Fruit fly (Drosophila melanogaster) whole organism, embryonic: ENCODE results near the gene CG33298.

Source experiments
- Abd-B ChIP-seq: fragments of 200-800 bp; sonication (Bioruptor generic); optimal IDR thresholded peaks from 2 replicates; lab custom pipeline; 2018; ENCODE audit warnings: missing biosample characterization, mild to moderate bottlenecking, missing genetic modification characterization, moderate library complexity
- Ada2b ChIP-seq: fragments of 200-800 bp; sonication (Bioruptor generic); IDR thresholded peaks from 2 replicates; pipeline ENCODE4 v1.3.6; 2022; ENCODE audit warnings: missing biosample characterization, missing genetic modification characterization
- Bteb2 ChIP-seq: fragments of 200-800 bp; sonication (Bioruptor generic); optimal IDR thresholded peaks from 2 replicates; lab custom pipeline; 2016; ENCODE audit warnings: missing biosample characterization, missing genetic modification characterization
- CG1233 ChIP-seq: fragments of 200-800 bp; sonication (Bioruptor generic); optimal IDR thresholded peaks from 4 replicates; lab custom pipeline; 2018; ENCODE audit warnings: missing biosample characterization, mild to moderate bottlenecking, missing genetic modification characterization
- CG13287 ChIP-seq: fragments of 200-800 bp; sonication (Bioruptor generic); IDR thresholded peaks from 2 replicates; pipeline ENCODE4 v1.3.6; 2022; ENCODE audit warnings: missing biosample characterization, missing genetic modification characterization; ENCODE audit not compliant: partially characterized antibody
- CG14050 ChIP-seq: fragments of 200-800 bp; sonication (Bioruptor generic); IDR thresholded peaks from 3 replicates; pipeline ENCODE4 v1.3.6; 2022; ENCODE audit warnings: missing biosample characterization, missing genetic modification characterization
- CG17186 ChIP-seq: fragments of 200-800 bp; sonication (Bioruptor generic); optimal IDR thresholded peaks from 3 replicates; lab custom pipeline; 2017; ENCODE audit warnings: missing biosample characterization, missing genetic modification reagents, missing genetic modification characterization
- CG1832 ChIP-seq: fragments of 200-800 bp; sonication (Bioruptor generic); optimal IDR thresholded peaks from 2 replicates; lab custom pipeline; 2017; ENCODE audit warnings: missing biosample characterization, mild to moderate bottlenecking, missing genetic modification characterization, inconsistent platforms
- CG31365 ChIP-seq: fragments of 200-800 bp; sonication (Bioruptor generic); optimal IDR thresholded peaks from 2 replicates; lab custom pipeline; 2018; ENCODE audit warnings: missing biosample characterization, mild to moderate bottlenecking, missing genetic modification characterization
- CG32767 ChIP-seq: fragments of 200-800 bp; sonication (Bioruptor generic); IDR thresholded peaks from 2 replicates; pipeline ENCODE4 v1.3.6; 2022; ENCODE audit warnings: missing biosample characterization, missing genetic modification characterization
- CG4424 ChIP-seq: fragments of 200-800 bp; sonication (Bioruptor generic); optimal IDR thresholded peaks from 3 replicates; lab custom pipeline; 2016; ENCODE audit warnings: missing biosample characterization, missing genetic modification characterization
- CG4854 ChIP-seq: fragments of 200-800 bp; sonication (Bioruptor generic); optimal IDR thresholded peaks from 2 replicates; lab custom pipeline; 2016; ENCODE audit warnings: missing biosample characterization, missing genetic modification characterization, inconsistent platforms
- CG6175 ChIP-seq: fragments of 200-800 bp; sonication (Bioruptor generic); IDR thresholded peaks from 3 replicates; pipeline ENCODE4 v1.3.6; 2022; ENCODE audit warnings: missing biosample characterization, missing genetic modification characterization
- CG7372 ChIP-seq: fragments of 200-800 bp; sonication (Bioruptor generic); IDR thresholded peaks from 2 replicates; pipeline ENCODE4 v1.3.6; 2022; ENCODE audit warnings: missing biosample characterization, missing genetic modification characterization
- CG8089 ChIP-seq: fragments of 200-800 bp; sonication (Bioruptor generic); optimal IDR thresholded peaks from 3 replicates; lab custom pipeline; 2016; ENCODE audit warnings: missing biosample characterization, missing genetic modification characterization
- CG8290 ChIP-seq, 3 experiments: fragments of 200-800 bp; sonication (Bioruptor generic); optimal IDR thresholded peaks; 2 replicates each; lab custom pipeline; 2016 to 2019; ENCODE audit warnings: missing biosample characterization in 3 of 3, missing genetic modification characterization in 3 of 3, mild to moderate bottlenecking in 2 of 3, moderate library complexity in 1 of 3
- CG9727 ChIP-seq: fragments of 200-800 bp; sonication (Bioruptor generic); optimal IDR thresholded peaks from 3 replicates; lab custom pipeline; 2017; ENCODE audit warnings: missing biosample characterization, mild to moderate bottlenecking, missing genetic modification characterization
- CG9932 ChIP-seq: fragments of 200-800 bp; sonication (Bioruptor generic); IDR thresholded peaks from 2 replicates; pipeline ENCODE4 v1.3.6; 2022; ENCODE audit warnings: missing biosample characterization, missing genetic modification characterization
- CkIIα-i1 ChIP-seq: fragments of 200-800 bp; sonication (Bioruptor generic); IDR thresholded peaks from 2 replicates; pipeline ENCODE4 v1.3.6; 2022; ENCODE audit warnings: missing biosample characterization, missing genetic modification characterization
- Dbx ChIP-seq: fragments of 200-800 bp; sonication (Bioruptor generic); IDR thresholded peaks from 3 replicates; pipeline ENCODE4 v1.3.6; 2022; ENCODE audit warnings: missing biosample characterization, missing genetic modification characterization
- Dll ChIP-seq: fragments of 200-800 bp; sonication (Bioruptor generic); IDR thresholded peaks from 4 replicates; pipeline ENCODE4 v1.3.6; 2022; ENCODE audit warnings: missing biosample characterization, missing genetic modification characterization; ENCODE audit not compliant: partially characterized antibody
- Doc2 ChIP-seq: fragments of 200-800 bp; sonication (Bioruptor generic); IDR thresholded peaks from 2 replicates; pipeline ENCODE4 v1.3.6; 2022; ENCODE audit warnings: missing biosample characterization, missing genetic modification characterization
- Gug ChIP-seq: fragments of 200-800 bp; sonication (Bioruptor generic); IDR thresholded peaks from 4 replicates; pipeline ENCODE4 v1.3.6; 2022; ENCODE audit warnings: missing biosample characterization, missing genetic modification characterization
- HLH54F ChIP-seq: fragments of 200-800 bp; sonication (Bioruptor generic); optimal IDR thresholded peaks from 3 replicates; lab custom pipeline; 2016; ENCODE audit warnings: missing biosample characterization, missing genetic modification characterization
- Hey ChIP-seq: fragments of 200-800 bp; sonication (Bioruptor generic); optimal IDR thresholded peaks from 3 replicates; lab custom pipeline; 2018; ENCODE audit warnings: missing biosample characterization, mild to moderate bottlenecking, missing genetic modification characterization
- Jarid2 ChIP-seq: fragments of 200-800 bp; sonication (Bioruptor generic); optimal IDR thresholded peaks from 3 replicates; lab custom pipeline; 2017; ENCODE audit warnings: mild to moderate bottlenecking, missing biosample characterization, missing genetic modification reagents, missing genetic modification characterization
- MBD-R2 ChIP-seq: fragments of 200-800 bp; sonication (Bioruptor generic); IDR thresholded peaks from 2 replicates; pipeline ENCODE4 v1.3.6; 2022; ENCODE audit warnings: missing biosample characterization, missing genetic modification characterization
- Neu2 ChIP-seq: fragments of 200-800 bp; sonication (Bioruptor generic); optimal IDR thresholded peaks from 3 replicates; lab custom pipeline; 2016; ENCODE audit warnings: missing biosample characterization, missing genetic modification characterization, borderline replicate concordance
- NfI ChIP-seq: fragments of 200-800 bp; sonication (Bioruptor generic); optimal IDR thresholded peaks from 3 replicates; lab custom pipeline; 2018; ENCODE audit warnings: missing biosample characterization, mild to moderate bottlenecking, missing genetic modification characterization, moderate library complexity
- Ptx1 ChIP-seq: fragments of 200-800 bp; sonication (Bioruptor generic); IDR thresholded peaks from 2 replicates; pipeline ENCODE4 v1.3.6; 2022; ENCODE audit warnings: missing biosample characterization, missing genetic modification characterization
- Scr ChIP-seq: fragments of 200-800 bp; sonication (Bioruptor generic); IDR thresholded peaks from 2 replicates; pipeline ENCODE4 v1.3.6; 2022; ENCODE audit warnings: missing biosample characterization, missing genetic modification characterization; ENCODE audit not compliant: partially characterized antibody
- TFAM ChIP-seq: fragments of 200-800 bp; sonication (Bioruptor generic); optimal IDR thresholded peaks from 2 replicates; lab custom pipeline; 2017; ENCODE audit warnings: missing biosample characterization, missing genetic modification characterization, inconsistent platforms
- Taf1 ChIP-seq: fragments of 200-800 bp; sonication (Bioruptor generic); IDR thresholded peaks from 2 replicates; pipeline ENCODE4 v1.3.6; 2022; ENCODE audit warnings: missing biosample characterization, missing genetic modification characterization
- Xbp1 ChIP-seq: fragments of 200-800 bp; sonication (Bioruptor generic); optimal IDR thresholded peaks from 3 replicates; lab custom pipeline; 2016; ENCODE audit warnings: missing biosample characterization, mild to moderate bottlenecking, missing genetic modification characterization
- cg ChIP-seq: fragments of 200-800 bp; sonication (Bioruptor generic); optimal IDR thresholded peaks from 3 replicates; lab custom pipeline; 2019; ENCODE audit warnings: missing biosample characterization, mild to moderate bottlenecking, missing genetic modification characterization, moderate library complexity
- cwo ChIP-seq: fragments of 200-800 bp; sonication (Bioruptor generic); optimal IDR thresholded peaks from 3 replicates; lab custom pipeline; 2017; ENCODE audit warnings: missing biosample characterization, missing genetic modification characterization, mild to moderate bottlenecking, moderate library complexity, missing genetic modification reagents
- dysf ChIP-seq: fragments of 200-800 bp; sonication (Bioruptor generic); IDR thresholded peaks from 3 replicates; pipeline ENCODE4 v1.3.6; 2022; ENCODE audit warnings: missing biosample characterization, missing genetic modification characterization
- emc ChIP-seq: fragments of 200-800 bp; sonication (Bioruptor generic); optimal IDR thresholded peaks from 2 replicates; lab custom pipeline; 2016; ENCODE audit warnings: missing biosample characterization, missing genetic modification characterization
- fru ChIP-seq: fragments of >200 bp; optimal IDR thresholded peaks from 2 replicates; lab custom pipeline; 2017
- grn ChIP-seq: fragments of 200-800 bp; sonication (Bioruptor generic); optimal IDR thresholded peaks from 3 replicates; lab custom pipeline; 2017; ENCODE audit warnings: missing biosample characterization, missing genetic modification characterization
- ham ChIP-seq: fragments of 200-800 bp; sonication (Bioruptor generic); IDR thresholded peaks from 2 replicates; pipeline ENCODE4 v1.3.6; 2022; ENCODE audit warnings: missing biosample characterization, missing genetic modification characterization
- hbn ChIP-seq: fragments of 200-800 bp; sonication (Bioruptor generic); IDR thresholded peaks from 2 replicates; pipeline ENCODE4 v1.3.6; 2022; ENCODE audit warnings: missing biosample characterization, missing genetic modification characterization; ENCODE audit not compliant: partially characterized antibody
- hth ChIP-seq: fragments of >200 bp; optimal IDR thresholded peaks from 2 replicates; lab custom pipeline; 2017; ENCODE audit warnings: inconsistent platforms
- klu ChIP-seq: fragments of 200-800 bp; sonication (Bioruptor generic); IDR thresholded peaks from 2 replicates; pipeline ENCODE4 v1.3.6; 2022; ENCODE audit warnings: missing biosample characterization, missing genetic modification characterization
- nerfin-2 ChIP-seq: fragments of 200-800 bp; sonication (Bioruptor generic); IDR thresholded peaks from 2 replicates; pipeline ENCODE4 v1.3.6; 2022; ENCODE audit warnings: missing biosample characterization, missing genetic modification characterization; ENCODE audit not compliant: partially characterized antibody
- schlank ChIP-seq: fragments of 200-800 bp; sonication (Bioruptor generic); optimal IDR thresholded peaks from 2 replicates; lab custom pipeline; 2018; ENCODE audit warnings: missing biosample characterization, mild to moderate bottlenecking, missing genetic modification characterization
- tgo ChIP-seq: fragments of 200-800 bp; sonication (Bioruptor generic); IDR thresholded peaks from 3 replicates; pipeline ENCODE4 v1.3.6; 2022; ENCODE audit warnings: missing biosample characterization, missing genetic modification characterization
- tup ChIP-seq: fragments of 200-800 bp; sonication (Bioruptor generic); optimal IDR thresholded peaks from 2 replicates; lab custom pipeline; 2016; ENCODE audit warnings: missing biosample characterization, mild to moderate bottlenecking, missing genetic modification characterization, moderate library complexity

CG33298 gene

dm6 chr2L:9520886-9521868 is 25.9 kb downstream of the CG33298 start, which contains the start of gene Oatp30B (continued):
- TF ChIP-seq hth (lab: Kevin White, UChicago): no peak
- TF ChIP-seq Dll (GFP tag; lab: Robert Waterston, UW): peak; percentile 100
- peak; percentile 82 for TF ChIP-seq CG1832 (GFP tag; lab: Kevin White, UChicago)
- TF ChIP-seq tup: peak; percentile 93
- peak; percentile 89 for TF ChIP-seq cg (GFP tag; lab: Kevin White, UChicago)
- TF ChIP-seq Ptx1 (GFP tag; lab: Robert Waterston, UW): peak; percentile 98
- TF ChIP-seq Neu2 (GFP tag; lab: Kevin White, UChicago): peak; percentile 82
- peak; percentile 96 for TF ChIP-seq HLH54F (GFP tag; lab: Kevin White, UChicago)
- peak; percentile 97 for TF ChIP-seq dysf
- peak; percentile 89 for TF ChIP-seq schlank (tag; lab: Kevin White, UChicago)
- TF ChIP-seq klu (GFP tag; lab: Robert Waterston, UW): peak; percentile 96
- peak; percentile 98 for TF ChIP-seq Xbp1
- TF ChIP-seq CG8290 (GFP tag; optimal IDR thresholded peaks at IDR 0.05; lab: Kevin White, UChicago): peak; percentile 93
- peak; percentile 73 to 96 for TF ChIP-seq CG8290 (tag; optimal IDR thresholded peaks at IDR 0.05; lab: Kevin White, UChicago)
- TF ChIP-seq tgo (GFP tag; lab: Robert Waterston, UW): peak; percentile 97
- peak; percentile 95 for TF ChIP-seq CG4854
- TF ChIP-seq nerfin-2 (GFP tag; lab: Robert Waterston, UW): peak; percentile 87
- TF ChIP-seq CG14050: peak; percentile 96
- TF ChIP-seq CG4424: peak; percentile 98
- peak; percentile 99 for TF ChIP-seq Scr (GFP tag; lab: Robert Waterston, UW)
- TF ChIP-seq ham (GFP tag; lab: Robert Waterston, UW): peak; percentile 88; the same call in 1 of the 2 replicates
- TF ChIP-seq CG9932 (GFP tag; lab: Robert Waterston, UW): peak; percentile 99
- no peak for TF ChIP-seq fru (lab: Kevin White, UChicago)
- peak; percentile 96 for TF ChIP-seq CG9727 (GFP tag; lab: Kevin White, UChicago)
- peak; percentile 80 for TF ChIP-seq grn (GFP tag; lab: Kevin White, UChicago)
- TF ChIP-seq Ada2b (GFP tag; lab: Robert Waterston, UW): peak; percentile 96
- TF ChIP-seq Taf1: peak; percentile 94
- peak; percentile 88 for TF ChIP-seq TFAM (GFP tag; lab: Kevin White, UChicago)
- peak; percentile 96 for TF ChIP-seq Abd-B (GFP tag; lab: Kevin White, UChicago)
- TF ChIP-seq Jarid2 (GFP tag; lab: Kevin White, UChicago): peak; percentile 88
- TF ChIP-seq CG6175: peak; percentile 95
- peak; percentile 76 for TF ChIP-seq emc
- TF ChIP-seq cwo (GFP tag; lab: Kevin White, UChicago): peak; percentile 87
- peak; percentile 78 for TF ChIP-seq CkIIα-i1 (GFP tag; lab: Robert Waterston, UW)
- peak; percentile 99 for TF ChIP-seq hbn (GFP tag; lab: Robert Waterston, UW)
- TF ChIP-seq Hey: peak; percentile 84
- peak; percentile 97 for TF ChIP-seq CG7372 (GFP tag; lab: Robert Waterston, UW)
- peak; percentile 99 for TF ChIP-seq Dbx (GFP tag; lab: Robert Waterston, UW)
- TF ChIP-seq Bteb2: peak; percentile 96
- peak; percentile 72 for TF ChIP-seq CG17186 (GFP tag; lab: Kevin White, UChicago)
- TF ChIP-seq CG8089 (GFP tag; lab: Kevin White, UChicago): peak; percentile 90
- TF ChIP-seq NfI (GFP tag; lab: Kevin White, UChicago): peak; percentile 95
- peak; percentile 92 for TF ChIP-seq Gug
- peak; percentile 71 for TF ChIP-seq Doc2 (GFP tag; lab: Robert Waterston, UW)
- TF ChIP-seq CG31365 (tag; lab: Kevin White, UChicago): peak; percentile 81
- peak; percentile 94 for TF ChIP-seq CG1233 (GFP tag; lab: Kevin White, UChicago)
- TF ChIP-seq CG13287: peak; percentile 100
- TF ChIP-seq CG32767 (GFP tag; lab: Robert Waterston, UW): peak; percentile 93
- TF ChIP-seq MBD-R2 (GFP tag; lab: Robert Waterston, UW): peak; percentile 96
